Fruit fly (Drosophila melanogaster) whole organism, embryonic: Measurements from ENCODE around the gene 5-HT2B.
A peak's percentile ranks its signal among the peaks of the same experiment; 100 is the strongest.

Experiments
- B-H2 ChIP-seq: fragments of 200-800 bp; sonication (Bioruptor generic); optimal IDR thresholded peaks from 2 replicates; lab custom pipeline; 2018; ENCODE audit warnings: missing biosample characterization, mild to moderate bottlenecking, missing genetic modification characterization
- Bdp1 ChIP-seq: fragments of 200-800 bp; sonication (Bioruptor generic); optimal IDR thresholded peaks from 3 replicates; lab custom pipeline; 2016; ENCODE audit warnings: missing biosample characterization, missing genetic modification characterization
- BtbVII ChIP-seq: fragments of 200-800 bp; sonication (Bioruptor generic); optimal IDR thresholded peaks from 3 replicates; lab custom pipeline; 2017; ENCODE audit warnings: missing biosample characterization, mild to moderate bottlenecking, missing genetic modification characterization
- CG10267 ChIP-seq: fragments of 200-800 bp; sonication (Bioruptor generic); optimal IDR thresholded peaks from 2 replicates; lab custom pipeline; 2018; ENCODE audit warnings: missing biosample characterization, mild to moderate bottlenecking, missing genetic modification characterization, moderate library complexity
- CG10654 ChIP-seq: fragments of 200-800 bp; sonication (Bioruptor generic); optimal IDR thresholded peaks from 2 replicates; lab custom pipeline; 2016; ENCODE audit warnings: missing biosample characterization, missing genetic modification characterization
- CG12155 ChIP-seq: fragments of 200-800 bp; sonication (Bioruptor generic); optimal IDR thresholded peaks from 3 replicates; lab custom pipeline; 2016; ENCODE audit warnings: missing biosample characterization, missing genetic modification characterization
- CG12219 ChIP-seq: fragments of 200-800 bp; sonication (Bioruptor generic); optimal IDR thresholded peaks from 3 replicates; lab custom pipeline; 2018; ENCODE audit warnings: missing biosample characterization, mild to moderate bottlenecking, missing genetic modification characterization
- CG12299 ChIP-seq: fragments of 200-800 bp; sonication (Bioruptor generic); optimal IDR thresholded peaks from 2 replicates; lab custom pipeline; 2018; ENCODE audit warnings: missing biosample characterization, mild to moderate bottlenecking, missing genetic modification characterization
- CG12659 ChIP-seq: fragments of 200-800 bp; sonication (Bioruptor generic); optimal IDR thresholded peaks from 3 replicates; lab custom pipeline; 2017; ENCODE audit warnings: mild to moderate bottlenecking, missing biosample characterization, missing genetic modification reagents, missing genetic modification characterization
- CG13424 ChIP-seq: fragments of 200-800 bp; sonication (Bioruptor generic); optimal IDR thresholded peaks from 2 replicates; lab custom pipeline; 2019; ENCODE audit warnings: missing biosample characterization, mild to moderate bottlenecking, missing genetic modification characterization, moderate library complexity
- CG14710 ChIP-seq: fragments of 200-800 bp; sonication (Bioruptor generic); optimal IDR thresholded peaks from 3 replicates; lab custom pipeline; 2019; ENCODE audit warnings: missing biosample characterization, mild to moderate bottlenecking, missing genetic modification characterization, moderate library complexity
- CG15514 ChIP-seq: fragments of 200-800 bp; sonication (Bioruptor generic); optimal IDR thresholded peaks from 3 replicates; lab custom pipeline; 2017; ENCODE audit warnings: missing biosample characterization, missing genetic modification characterization, mild to moderate bottlenecking, moderate library complexity, missing genetic modification reagents
- CG16779 ChIP-seq: fragments of 200-800 bp; sonication (Bioruptor generic); IDR thresholded peaks from 2 replicates; pipeline ENCODE4 v1.3.6; 2022; ENCODE audit warnings: missing biosample characterization, missing genetic modification characterization
- CG16813 ChIP-seq: fragments of 200-800 bp; sonication (Bioruptor generic); IDR thresholded peaks from 3 replicates; pipeline ENCODE4 v1.3.6; 2022; ENCODE audit warnings: missing biosample characterization, missing genetic modification characterization; ENCODE audit not compliant: partially characterized antibody
- CG17612 ChIP-seq: fragments of 200-800 bp; sonication (Bioruptor generic); IDR thresholded peaks from 2 replicates; pipeline ENCODE4 v1.3.6; 2022; ENCODE audit warnings: missing biosample characterization, missing genetic modification characterization
- CG3065 ChIP-seq: fragments of 200-800 bp; sonication (Bioruptor generic); optimal IDR thresholded peaks from 2 replicates; lab custom pipeline; 2016; ENCODE audit warnings: missing biosample characterization, missing genetic modification characterization
- CG31224 ChIP-seq: fragments of 200-800 bp; sonication (Bioruptor generic); IDR thresholded peaks from 2 replicates; pipeline ENCODE4 v1.3.6; 2022; ENCODE audit warnings: missing biosample characterization, missing genetic modification characterization
- CG31388 ChIP-seq: fragments of 200-800 bp; sonication (Bioruptor generic); optimal IDR thresholded peaks from 2 replicates; lab custom pipeline; 2016; ENCODE audit warnings: missing biosample characterization, missing genetic modification characterization
- CG3163 ChIP-seq: fragments of 200-800 bp; sonication (Bioruptor generic); optimal IDR thresholded peaks from 3 replicates; lab custom pipeline; 2016; ENCODE audit warnings: missing biosample characterization, missing genetic modification characterization
- CG34224 ChIP-seq: fragments of 200-800 bp; sonication (Bioruptor generic); IDR thresholded peaks from 3 replicates; pipeline ENCODE4 v1.3.6; 2022; ENCODE audit warnings: missing biosample characterization, missing genetic modification characterization; ENCODE audit not compliant: partially characterized antibody
- CG3726 ChIP-seq: fragments of 200-800 bp; sonication (Bioruptor generic); IDR thresholded peaks from 3 replicates; pipeline ENCODE4, ENCODE4 v1.3.6; 2022; ENCODE audit warnings: missing biosample characterization, missing genetic modification characterization
- CG42726 ChIP-seq: fragments of 200-800 bp; sonication (Bioruptor generic); IDR thresholded peaks from 2 replicates; pipeline ENCODE4 v1.3.6; 2022; ENCODE audit warnings: missing biosample characterization, missing genetic modification characterization; ENCODE audit not compliant: partially characterized antibody
- CG4707 ChIP-seq: fragments of 200-800 bp; sonication (Bioruptor generic); optimal IDR thresholded peaks from 2 replicates; lab custom pipeline; 2018; ENCODE audit warnings: missing biosample characterization, mild to moderate bottlenecking, missing genetic modification characterization, moderate library complexity
- CG6272 ChIP-seq: fragments of 200-800 bp; sonication (Bioruptor generic); IDR thresholded peaks from 2 replicates; pipeline ENCODE4 v1.3.6; 2022; ENCODE audit warnings: missing biosample characterization, missing genetic modification characterization
- CG8765 ChIP-seq: fragments of 200-800 bp; sonication (Bioruptor generic); IDR thresholded peaks from 2 replicates; pipeline ENCODE4 v1.3.6; 2022; ENCODE audit warnings: missing biosample characterization, missing genetic modification characterization
- CkIIα-i1 ChIP-seq: fragments of 200-800 bp; sonication (Bioruptor generic); IDR thresholded peaks from 2 replicates; pipeline ENCODE4 v1.3.6; 2022; ENCODE audit warnings: missing biosample characterization, missing genetic modification characterization
- Doc3 ChIP-seq: fragments of 200-800 bp; sonication (Bioruptor generic); IDR thresholded peaks from 3 replicates; pipeline ENCODE4 v1.3.6; 2022; ENCODE audit warnings: missing biosample characterization, missing genetic modification characterization; ENCODE audit not compliant: partially characterized antibody
- Drgx ChIP-seq: fragments of 200-800 bp; sonication (Bioruptor generic); IDR thresholded peaks from 2 replicates; pipeline ENCODE4 v1.3.6; 2022; ENCODE audit warnings: missing biosample characterization, missing genetic modification characterization
- Fer2 ChIP-seq: fragments of 200-800 bp; sonication (Bioruptor generic); optimal IDR thresholded peaks from 2 replicates; lab custom pipeline; 2018; ENCODE audit warnings: missing biosample characterization, mild to moderate bottlenecking, missing genetic modification characterization, moderate library complexity
- Gug ChIP-seq: fragments of 200-800 bp; sonication (Bioruptor generic); IDR thresholded peaks from 4 replicates; pipeline ENCODE4 v1.3.6; 2022; ENCODE audit warnings: missing biosample characterization, missing genetic modification characterization
- Hr39 ChIP-seq: fragments of >200 bp; optimal IDR thresholded peaks from 2 replicates; lab custom pipeline; 2017
- Meics ChIP-seq: fragments of 200-800 bp; sonication (Bioruptor generic); optimal IDR thresholded peaks from 2 replicates; lab custom pipeline; 2017; ENCODE audit warnings: missing biosample characterization, mild to moderate bottlenecking, missing genetic modification characterization
- Ptx1 ChIP-seq: fragments of 200-800 bp; sonication (Bioruptor generic); IDR thresholded peaks from 2 replicates; pipeline ENCODE4 v1.3.6; 2022; ENCODE audit warnings: missing biosample characterization, missing genetic modification characterization
- Xbp1 ChIP-seq: fragments of 200-800 bp; sonication (Bioruptor generic); optimal IDR thresholded peaks from 3 replicates; lab custom pipeline; 2016; ENCODE audit warnings: missing biosample characterization, mild to moderate bottlenecking, missing genetic modification characterization
- Xrp1 ChIP-seq: fragments of 200-800 bp; sonication (Bioruptor generic); IDR thresholded peaks from 2 replicates; pipeline ENCODE4 v1.3.6; 2022; ENCODE audit warnings: missing biosample characterization, missing genetic modification characterization
- ase ChIP-seq: fragments of 200-800 bp; sonication (Bioruptor generic); IDR thresholded peaks from 3 replicates; pipeline ENCODE4 v1.3.6; 2022; ENCODE audit warnings: missing biosample characterization, missing genetic modification characterization
- ato ChIP-seq: fragments of 200-800 bp; sonication (Bioruptor generic); IDR thresholded peaks from 2 replicates; pipeline ENCODE4 v1.3.6; 2022; ENCODE audit warnings: missing biosample characterization, missing genetic modification characterization; ENCODE audit not compliant: partially characterized antibody
- btn ChIP-seq: fragments of 200-800 bp; sonication (Bioruptor generic); optimal IDR thresholded peaks from 2 replicates; lab custom pipeline; 2016; ENCODE audit warnings: missing biosample characterization, missing genetic modification characterization
- corto ChIP-seq: fragments of 200-800 bp; sonication (Bioruptor generic); optimal IDR thresholded peaks from 2 replicates; lab custom pipeline; 2016; ENCODE audit warnings: missing biosample characterization, mild to moderate bottlenecking, missing genetic modification characterization, moderate library complexity
- dysf ChIP-seq: fragments of 200-800 bp; sonication (Bioruptor generic); IDR thresholded peaks from 3 replicates; pipeline ENCODE4 v1.3.6; 2022; ENCODE audit warnings: missing biosample characterization, missing genetic modification characterization
- gcm ChIP-seq: fragments of 200-800 bp; sonication (Bioruptor generic); optimal IDR thresholded peaks from 2 replicates; lab custom pipeline; 2019; ENCODE audit warnings: missing biosample characterization, mild to moderate bottlenecking, missing genetic modification characterization, moderate library complexity
- gro ChIP-seq: fragments of 200-800 bp; sonication (Bioruptor generic); optimal IDR thresholded peaks from 2 replicates; lab custom pipeline; 2016; ENCODE audit warnings: missing biosample characterization, missing genetic modification characterization
- hb ChIP-seq: fragments of 200-800 bp; sonication (Bioruptor generic); IDR thresholded peaks from 3 replicates; pipeline ENCODE4 v1.3.6; 2022; ENCODE audit warnings: missing biosample characterization, missing genetic modification characterization; ENCODE audit not compliant: partially characterized antibody
- ind ChIP-seq: fragments of 200-800 bp; sonication (Bioruptor generic); optimal IDR thresholded peaks from 3 replicates; lab custom pipeline; 2016; ENCODE audit warnings: missing biosample characterization, missing genetic modification characterization
- klu ChIP-seq: fragments of 200-800 bp; sonication (Bioruptor generic); IDR thresholded peaks from 2 replicates; pipeline ENCODE4 v1.3.6; 2022; ENCODE audit warnings: missing biosample characterization, missing genetic modification characterization
- org-1 ChIP-seq: fragments of 200-800 bp; sonication (Bioruptor generic); optimal IDR thresholded peaks from 2 replicates; lab custom pipeline; 2017; ENCODE audit warnings: missing biosample characterization, missing genetic modification characterization
- pfk ChIP-seq: fragments of 200-800 bp; sonication (Bioruptor generic); optimal IDR thresholded peaks from 2 replicates; lab custom pipeline; 2018; ENCODE audit warnings: missing biosample characterization, mild to moderate bottlenecking, missing genetic modification characterization, moderate library complexity
- sqz ChIP-seq: fragments of 200-800 bp; sonication (Bioruptor generic); optimal IDR thresholded peaks from 3 replicates; lab custom pipeline; 2018; ENCODE audit warnings: missing biosample characterization, mild to moderate bottlenecking, missing genetic modification characterization

The 5-HT2B gene

dm6 chr3R:8670529-8671491, 92.8 kb downstream of the 5-HT2B start, which contains the start of gene p (continued):
- peak; percentile 44 for TF ChIP-seq Bdp1
- TF ChIP-seq CG31224 (GFP tag; lab: Robert Waterston, UW) = peak; percentile 21; the same call in 1 of the 2 replicates
- peak; percentile 58 for TF ChIP-seq CG4707 (GFP tag; lab: Kevin White, UChicago)
- peak; percentile 30 for TF ChIP-seq pfk (GFP tag; lab: Kevin White, UChicago)
- TF ChIP-seq Xbp1 (GFP tag; lab: Kevin White, UChicago) = peak; percentile 38
- no peak for TF ChIP-seq CG6272
- no peak for TF ChIP-seq CG3726 (GFP tag; lab: Robert Waterston, UW)
- TF ChIP-seq BtbVII = peak; percentile 61
- TF ChIP-seq Meics (GFP tag; lab: Kevin White, UChicago) = peak; percentile 60
- TF ChIP-seq hb (GFP tag; lab: Robert Waterston, UW) = no peak
- TF ChIP-seq Gug (GFP tag; lab: Robert Waterston, UW) = no peak
- peak; percentile 30 for TF ChIP-seq ind (GFP tag; lab: Kevin White, UChicago)
- no peak for TF ChIP-seq gro (GFP tag; lab: Kevin White, UChicago)
- TF ChIP-seq Drgx (GFP tag; lab: Robert Waterston, UW) = peak; percentile 37
- TF ChIP-seq Fer2 (tag; lab: Kevin White, UChicago) = peak; percentile 4
- no peak for TF ChIP-seq CkIIα-i1 (GFP tag; lab: Robert Waterston, UW)
- 0 out of 3 replicates have a peak, but pooled peaks have one; percentile 11 for TF ChIP-seq dysf
- TF ChIP-seq CG42726 (GFP tag; lab: Robert Waterston, UW) = no peak
- TF ChIP-seq B-H2 (GFP tag; lab: Kevin White, UChicago) = peak; percentile 36
- no peak for TF ChIP-seq Doc3 (GFP tag; lab: Robert Waterston, UW)
- TF ChIP-seq CG13424 (tag; lab: Kevin White, UChicago) = peak; percentile 31
- peak; percentile 29 for TF ChIP-seq CG3163 (GFP tag; lab: Kevin White, UChicago)
- TF ChIP-seq gcm (GFP tag; lab: Kevin White, UChicago) = peak; percentile 64
- TF ChIP-seq CG34224 (GFP tag; lab: Robert Waterston, UW) = no peak
- no peak for TF ChIP-seq klu (GFP tag; lab: Robert Waterston, UW)
- no peak for TF ChIP-seq CG10654 (GFP tag; lab: Kevin White, UChicago)
- TF ChIP-seq CG10267 (tag; lab: Kevin White, UChicago) = peak; percentile 77
- peak; percentile 26 for TF ChIP-seq CG12155 (GFP tag; lab: Kevin White, UChicago)
- no peak for TF ChIP-seq CG16813 (GFP tag; lab: Robert Waterston, UW)
- no peak for TF ChIP-seq ato
- peak; percentile 4 for TF ChIP-seq CG15514
- no peak for TF ChIP-seq btn (GFP tag; lab: Kevin White, UChicago)
- TF ChIP-seq CG12299 = peak; percentile 37
- TF ChIP-seq CG17612 (GFP tag; lab: Robert Waterston, UW) = no peak
- no peak for TF ChIP-seq ase (GFP tag; lab: Robert Waterston, UW)
- no peak for TF ChIP-seq CG31388 (GFP tag; lab: Kevin White, UChicago)
- TF ChIP-seq Hr39 = no peak
- peak; percentile 66 for TF ChIP-seq Xrp1 (GFP tag; lab: Robert Waterston, UW)
- no peak for TF ChIP-seq corto (GFP tag; lab: Kevin White, UChicago)
- peak; percentile 3 for TF ChIP-seq CG12219 (GFP tag; lab: Kevin White, UChicago)
- TF ChIP-seq CG14710 (tag; lab: Kevin White, UChicago) = peak; percentile 6
- TF ChIP-seq CG3065 (GFP tag; lab: Kevin White, UChicago) = no peak
- TF ChIP-seq Ptx1 = 0 out of 2 replicates have a peak, but pooled peaks have one; percentile 43
- peak; percentile 43 for TF ChIP-seq CG12659 (GFP tag; lab: Kevin White, UChicago)
- TF ChIP-seq org-1 (GFP tag; lab: Kevin White, UChicago) = peak; percentile 9
- TF ChIP-seq CG8765 (GFP tag; lab: Robert Waterston, UW) = no peak
- peak; percentile 89 for TF ChIP-seq sqz
- no peak for TF ChIP-seq CG16779 (GFP tag; lab: Robert Waterston, UW)
